Fruit fly (Drosophila melanogaster) whole organism, embryonic: Measurements from ENCODE around the gene CG14720.

Experiments used
- Atf3 ChIP-seq: fragments of 200-800 bp; sonication (Bioruptor generic); optimal IDR thresholded peaks from 3 replicates; lab custom pipeline; 2016; ENCODE audit warnings: missing biosample characterization, missing genetic modification characterization
- BtbVII ChIP-seq: fragments of 200-800 bp; sonication (Bioruptor generic); optimal IDR thresholded peaks from 3 replicates; lab custom pipeline; 2017; ENCODE audit warnings: missing biosample characterization, mild to moderate bottlenecking, missing genetic modification characterization
- CG10209 ChIP-seq: fragments of 200-800 bp; sonication (Bioruptor generic); optimal IDR thresholded peaks from 3 replicates; lab custom pipeline; 2017; ENCODE audit warnings: missing biosample characterization, mild to moderate bottlenecking, missing genetic modification characterization, missing genetic modification reagents
- CG10366 ChIP-seq: fragments of 200-800 bp; sonication (Bioruptor generic); IDR thresholded peaks from 2 replicates; pipeline ENCODE4 v1.3.6; 2022; ENCODE audit warnings: missing biosample characterization, missing genetic modification characterization
- CG11398 ChIP-seq: fragments of 200-800 bp; sonication (Bioruptor generic); optimal IDR thresholded peaks from 2 replicates; lab custom pipeline; 2016; ENCODE audit warnings: missing biosample characterization, missing genetic modification characterization
- CG12219 ChIP-seq: fragments of 200-800 bp; sonication (Bioruptor generic); optimal IDR thresholded peaks from 3 replicates; lab custom pipeline; 2018; ENCODE audit warnings: missing biosample characterization, mild to moderate bottlenecking, missing genetic modification characterization
- CG12236 ChIP-seq: fragments of 200-800 bp; sonication (Bioruptor generic); optimal IDR thresholded peaks from 2 replicates; lab custom pipeline; 2016; ENCODE audit warnings: missing biosample characterization, missing genetic modification characterization
- CG12299 ChIP-seq: fragments of 200-800 bp; sonication (Bioruptor generic); optimal IDR thresholded peaks from 2 replicates; lab custom pipeline; 2018; ENCODE audit warnings: missing biosample characterization, mild to moderate bottlenecking, missing genetic modification characterization
- CG12659 ChIP-seq: fragments of 200-800 bp; sonication (Bioruptor generic); optimal IDR thresholded peaks from 3 replicates; lab custom pipeline; 2017; ENCODE audit warnings: mild to moderate bottlenecking, missing biosample characterization, missing genetic modification reagents, missing genetic modification characterization
- CG13287 ChIP-seq: fragments of 200-800 bp; sonication (Bioruptor generic); IDR thresholded peaks from 2 replicates; pipeline ENCODE4 v1.3.6; 2022; ENCODE audit warnings: missing biosample characterization, missing genetic modification characterization; ENCODE audit not compliant: partially characterized antibody
- CG14667 ChIP-seq: fragments of 200-800 bp; sonication (Bioruptor generic); IDR thresholded peaks from 2 replicates; pipeline ENCODE4 v1.3.6; 2022; ENCODE audit warnings: missing biosample characterization, missing genetic modification characterization
- CG18011 ChIP-seq: fragments of 200-800 bp; sonication (Bioruptor generic); optimal IDR thresholded peaks from 2 replicates; lab custom pipeline; 2017; ENCODE audit warnings: missing biosample characterization, missing genetic modification characterization, mild to moderate bottlenecking, moderate library complexity, missing genotype
- CG18619 ChIP-seq: fragments of 200-800 bp; sonication (Bioruptor generic); optimal IDR thresholded peaks from 3 replicates; lab custom pipeline; 2017; ENCODE audit warnings: missing biosample characterization, mild to moderate bottlenecking, missing genetic modification characterization
- CG2875 ChIP-seq: fragments of 200-800 bp; sonication (Bioruptor generic); optimal IDR thresholded peaks from 2 replicates; lab custom pipeline; 2017; ENCODE audit warnings: missing biosample characterization, mild to moderate bottlenecking, missing genetic modification characterization, missing genetic modification reagents
- CG31365 ChIP-seq: fragments of 200-800 bp; sonication (Bioruptor generic); optimal IDR thresholded peaks from 2 replicates; lab custom pipeline; 2018; ENCODE audit warnings: missing biosample characterization, mild to moderate bottlenecking, missing genetic modification characterization
- CG31441 ChIP-seq: fragments of 200-800 bp; sonication (Bioruptor generic); IDR thresholded peaks from 2 replicates; pipeline ENCODE4 v1.3.6; 2022; ENCODE audit warnings: missing biosample characterization, missing genetic modification characterization
- CG34376 ChIP-seq: fragments of 200-800 bp; sonication (Bioruptor generic); optimal IDR thresholded peaks from 2 replicates; lab custom pipeline; 2018; ENCODE audit warnings: missing biosample characterization, mild to moderate bottlenecking, missing genetic modification characterization
- CG5245 ChIP-seq: fragments of 200-800 bp; sonication (Bioruptor generic); optimal IDR thresholded peaks from 3 replicates; lab custom pipeline; 2016; ENCODE audit warnings: missing biosample characterization, missing genetic modification characterization
- CG6175 ChIP-seq: fragments of 200-800 bp; sonication (Bioruptor generic); IDR thresholded peaks from 3 replicates; pipeline ENCODE4 v1.3.6; 2022; ENCODE audit warnings: missing biosample characterization, missing genetic modification characterization
- CG6654 ChIP-seq: fragments of 200-800 bp; sonication (Bioruptor generic); optimal IDR thresholded peaks from 2 replicates; lab custom pipeline; 2017; ENCODE audit warnings: missing biosample characterization, mild to moderate bottlenecking, missing genetic modification characterization
- CG6765 ChIP-seq: fragments of 200-800 bp; sonication (Bioruptor generic); optimal IDR thresholded peaks from 3 replicates; lab custom pipeline; 2017; ENCODE audit warnings: missing biosample characterization, mild to moderate bottlenecking, missing genetic modification characterization
- CG7271 ChIP-seq: fragments of 200-800 bp; sonication (Bioruptor generic); optimal IDR thresholded peaks from 2 replicates; lab custom pipeline; 2018; ENCODE audit warnings: missing biosample characterization, mild to moderate bottlenecking, missing genetic modification characterization, moderate library complexity
- CG8924 ChIP-seq: fragments of 200-800 bp; optimal IDR thresholded peaks from 3 replicates; lab custom pipeline; 2019; ENCODE audit warnings: missing biosample characterization, mild to moderate bottlenecking, missing genetic modification characterization, moderate library complexity
- CG9797 ChIP-seq: fragments of 200-800 bp; sonication (Bioruptor generic); optimal IDR thresholded peaks from 3 replicates; lab custom pipeline; 2018; ENCODE audit warnings: missing biosample characterization, mild to moderate bottlenecking, missing genetic modification characterization
- CHES-1-like ChIP-seq: fragments of 200-800 bp; sonication (Bioruptor generic); optimal IDR thresholded peaks from 2 replicates; lab custom pipeline; 2016; ENCODE audit warnings: missing biosample characterization, missing genetic modification characterization
- Chrac-16 ChIP-seq: fragments of 200-800 bp; sonication (Bioruptor generic); optimal IDR thresholded peaks from 3 replicates; lab custom pipeline; 2016; ENCODE audit warnings: missing biosample characterization, missing genetic modification characterization
- CrebB ChIP-seq: fragments of 200-800 bp; sonication (Bioruptor generic); optimal IDR thresholded peaks from 3 replicates; lab custom pipeline; 2018; ENCODE audit warnings: missing biosample characterization, mild to moderate bottlenecking, missing genetic modification characterization
- Ets65A ChIP-seq: fragments of 200-800 bp; sonication (Bioruptor generic); peaks from one replicate; lab custom pipeline; 2016; ENCODE audit warnings: missing biosample characterization, missing genetic modification characterization
- Fer2 ChIP-seq: fragments of 200-800 bp; sonication (Bioruptor generic); optimal IDR thresholded peaks from 2 replicates; lab custom pipeline; 2018; ENCODE audit warnings: missing biosample characterization, mild to moderate bottlenecking, missing genetic modification characterization, moderate library complexity
- HmgZ ChIP-seq: fragments of 200-800 bp; sonication (Bioruptor generic); optimal IDR thresholded peaks from 2 replicates; lab custom pipeline; 2018; ENCODE audit warnings: missing biosample characterization, mild to moderate bottlenecking, missing genetic modification characterization
- Hmx ChIP-seq: fragments of 200-800 bp; sonication (Bioruptor generic); optimal IDR thresholded peaks from 2 replicates; lab custom pipeline; 2016; ENCODE audit warnings: missing biosample characterization, missing genetic modification characterization
- Side ChIP-seq: fragments of 200-800 bp; sonication (Bioruptor generic); optimal IDR thresholded peaks from 2 replicates; lab custom pipeline; 2016; ENCODE audit warnings: missing biosample characterization, missing genetic modification characterization
- Vsx1 ChIP-seq: fragments of 200-800 bp; sonication (Bioruptor generic); optimal IDR thresholded peaks from 2 replicates; lab custom pipeline; 2017; ENCODE audit warnings: missing biosample characterization, mild to moderate bottlenecking, missing genetic modification characterization, missing genetic modification reagents
- chm ChIP-seq: fragments of 200-800 bp; sonication (Bioruptor generic); IDR thresholded peaks from 2 replicates; pipeline ENCODE4 v1.3.6; 2022; ENCODE audit warnings: missing biosample characterization, missing genetic modification characterization
- chn ChIP-seq: fragments of 200-800 bp; sonication (Bioruptor generic); optimal IDR thresholded peaks from 2 replicates; lab custom pipeline; 2016; ENCODE audit warnings: missing biosample characterization, missing genetic modification characterization
- croc ChIP-seq: fragments of 200-800 bp; sonication (Bioruptor generic); conservative IDR thresholded peaks from 3 replicates; pipeline ENCODE4 v1.3.6; 2022; ENCODE audit warnings: missing biosample characterization, missing genetic modification characterization
- dati ChIP-seq: fragments of 200-800 bp; sonication (Bioruptor generic); IDR thresholded peaks from 2 replicates; pipeline ENCODE4 v1.3.6; 2022; ENCODE audit warnings: missing biosample characterization, missing genetic modification characterization
- ewg ChIP-seq: fragments of 200-800 bp; sonication (Bioruptor generic); optimal IDR thresholded peaks from 3 replicates; lab custom pipeline; 2017; ENCODE audit warnings: mild to moderate bottlenecking, missing biosample characterization, missing genetic modification reagents, missing genetic modification characterization
- fd96Cb ChIP-seq: fragments of 200-800 bp; sonication (Bioruptor generic); optimal IDR thresholded peaks from 2 replicates; lab custom pipeline; 2018; ENCODE audit warnings: missing biosample characterization, mild to moderate bottlenecking, missing genetic modification characterization, moderate library complexity
- gcm ChIP-seq: fragments of 200-800 bp; sonication (Bioruptor generic); optimal IDR thresholded peaks from 2 replicates; lab custom pipeline; 2019; ENCODE audit warnings: missing biosample characterization, mild to moderate bottlenecking, missing genetic modification characterization, moderate library complexity
- grn ChIP-seq: fragments of 200-800 bp; sonication (Bioruptor generic); optimal IDR thresholded peaks from 3 replicates; lab custom pipeline; 2017; ENCODE audit warnings: missing biosample characterization, missing genetic modification characterization
- luna ChIP-seq: fragments of 200-800 bp; sonication (Bioruptor generic); optimal IDR thresholded peaks from 2 replicates; lab custom pipeline; 2016; ENCODE audit warnings: missing biosample characterization, missing genetic modification characterization
- mld ChIP-seq: fragments of 200-800 bp; sonication (Bioruptor generic); IDR thresholded peaks from 3 replicates; pipeline ENCODE4 v1.3.6; 2022; ENCODE audit warnings: missing biosample characterization, missing genetic modification characterization; ENCODE audit not compliant: partially characterized antibody
- ranshi ChIP-seq: fragments of 200-800 bp; sonication (Bioruptor generic); IDR thresholded peaks from 2 replicates; pipeline ENCODE4 v1.3.6; 2022; ENCODE audit warnings: missing biosample characterization, missing genetic modification characterization
- salm ChIP-seq: fragments of 200-800 bp; sonication (Bioruptor generic); optimal IDR thresholded peaks from 2 replicates; lab custom pipeline; 2018; ENCODE audit warnings: missing biosample characterization, mild to moderate bottlenecking, missing genetic modification characterization
- seq ChIP-seq: fragments of 200-800 bp; sonication (Bioruptor generic); IDR thresholded peaks from 2 replicates; pipeline ENCODE4 v1.3.6; 2022; ENCODE audit warnings: missing biosample characterization, missing genetic modification characterization
- shn ChIP-seq: fragments of 200-800 bp; sonication (Bioruptor generic); optimal IDR thresholded peaks from 3 replicates; lab custom pipeline; 2016; ENCODE audit warnings: missing biosample characterization, missing genetic modification characterization
- sna ChIP-seq: fragments of 200-800 bp; sonication (Bioruptor generic); IDR thresholded peaks from 2 replicates; pipeline ENCODE4 v1.3.6; 2022; ENCODE audit warnings: missing biosample characterization, missing genetic modification characterization; ENCODE audit not compliant: partially characterized antibody
- tap ChIP-seq: fragments of 200-800 bp; optimal IDR thresholded peaks from 3 replicates; lab custom pipeline; 2019; ENCODE audit warnings: missing biosample characterization, mild to moderate bottlenecking, missing genetic modification characterization, moderate library complexity
- zf30C ChIP-seq: fragments of 200-800 bp; sonication (Bioruptor generic); optimal IDR thresholded peaks from 3 replicates; lab custom pipeline; 2018; ENCODE audit warnings: missing biosample characterization, mild to moderate bottlenecking, missing genetic modification characterization

The CG14720 gene

DNA sequence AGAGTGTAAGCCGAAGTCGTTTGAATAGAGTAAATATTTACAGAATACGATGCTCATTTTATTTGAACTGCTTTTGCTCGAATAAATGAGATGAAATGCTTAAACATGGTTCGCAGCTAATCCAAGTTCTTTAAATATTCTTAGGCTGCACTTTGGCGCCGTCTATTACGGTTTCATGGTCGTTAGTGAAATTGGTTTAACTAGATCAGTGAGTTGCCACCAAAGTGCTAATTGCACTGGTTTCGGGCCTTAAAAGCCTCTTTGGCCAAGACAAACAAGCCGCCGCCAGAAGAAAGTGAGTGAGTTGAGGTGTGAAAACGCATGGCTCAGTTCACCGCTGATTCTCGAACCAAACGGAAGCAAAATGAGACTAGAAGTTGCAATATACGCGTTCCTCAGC, at the start of gene CG14720:
TSS of gene CG14720 (plus strand) at position 301 of the 400 bp plus-strand sequence.
- no peak for TF ChIP-seq luna
- no peak for TF ChIP-seq Hmx (GFP tag; lab: Kevin White, UChicago)
- no peak for TF ChIP-seq ranshi (GFP tag; lab: Robert Waterston, UW)
- no peak for TF ChIP-seq CG14667
- no peak for TF ChIP-seq CG12219 (GFP tag; lab: Kevin White, UChicago)
- no peak for TF ChIP-seq Side (GFP tag; lab: Kevin White, UChicago)

DNA sequence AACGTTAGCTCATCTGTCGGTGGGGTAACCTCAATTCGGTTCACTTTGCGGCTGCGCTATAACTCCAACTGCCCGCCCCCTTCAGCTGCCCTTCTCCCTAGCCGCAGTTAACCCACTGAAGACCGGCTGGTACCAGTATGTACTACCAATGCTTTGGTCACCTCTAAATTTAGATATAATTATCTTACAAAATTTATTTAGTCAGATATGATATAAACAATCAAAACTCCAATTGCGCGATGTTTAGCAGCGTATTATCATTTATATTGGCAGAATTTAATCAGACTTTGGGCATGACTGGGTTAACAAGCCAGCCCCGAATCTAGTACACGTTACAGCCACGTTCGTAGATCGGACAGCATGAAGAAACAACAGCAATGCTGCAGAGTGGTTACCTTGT, 49.8 kb upstream of the CG14720 start:
- TF ChIP-seq mld (GFP tag; lab: Robert Waterston, UW) (no peak), Atf3 (GFP tag; lab: Kevin White, UChicago) (no peak), Vsx1 (GFP tag; lab: Kevin White, UChicago) (no peak), CG10366 (peak; percentile 29; the same call in 1 of the 2 replicates), CG7271 (tag; lab: Kevin White, UChicago) (no peak), chm (GFP tag; lab: Robert Waterston, UW) (no peak), dati (no peak), zf30C (no peak), CHES-1-like (no peak), CG6654 (GFP tag; lab: Kevin White, UChicago) (no peak), CG6175 (GFP tag; lab: Robert Waterston, UW) (no peak), shn (GFP tag; lab: Kevin White, UChicago) (no peak), CG5245 (GFP tag; lab: Kevin White, UChicago) (no peak), Ets65A (peak; percentile 56), CG6765 (no peak), tap (tag; lab: Kevin White, UChicago) (peak; percentile 77), CG12299 (tag; lab: Kevin White, UChicago) (no peak), CG8924 (tag; lab: Kevin White, UChicago) (peak; percentile 64), salm (peak; percentile 38), CG10209 (GFP tag; lab: Kevin White, UChicago) (peak; percentile 45), chn (GFP tag; lab: Kevin White, UChicago) (no peak), CG18011 (no peak), seq (no peak), CG12236 (no peak), gcm (peak; percentile 29), croc (GFP tag; lab: Robert Waterston, UW) (0 out of 3 replicates have a peak, but pooled peaks have one; percentile 15), CG11398 (GFP tag; lab: Kevin White, UChicago) (no peak), Fer2 (no peak), sna (GFP tag; lab: Robert Waterston, UW) (no peak), fd96Cb (tag; lab: Kevin White, UChicago) (peak; percentile 47), CG31441 (GFP tag; lab: Robert Waterston, UW) (peak; percentile 61), CG13287 (no peak), CG18619 (GFP tag; lab: Kevin White, UChicago) (no peak), CG2875 (no peak), CG31365 (tag; lab: Kevin White, UChicago) (no peak), Chrac-16 (GFP tag; lab: Kevin White, UChicago) (peak; percentile 7), ewg (GFP tag; lab: Kevin White, UChicago) (peak; percentile 31), HmgZ (tag; lab: Kevin White, UChicago) (peak; percentile 38), CG9797 (GFP tag; lab: Kevin White, UChicago) (no peak), CG34376 (no peak), CG12659 (GFP tag; lab: Kevin White, UChicago) (peak; percentile 54), grn (no peak), BtbVII (GFP tag; lab: Kevin White, UChicago) (peak; percentile 57), CrebB (tag; lab: Kevin White, UChicago) (no peak)
